Worm (Caenorhabditis elegans) whole organism, L3 larva: ENCODE data around the gene F53H2.1.

ENCODE experiments used
- aly-2 ChIP-seq: fragments of 150-350 bp; optimal IDR thresholded peaks from 2 replicates; lab custom pipeline; 2014; ENCODE audit warnings: missing biosample characterization, missing genetic modification characterization
- egl-27 ChIP-seq: sonication (generic microtip); optimal IDR thresholded peaks from 4 replicates; lab custom pipeline; 2017; ENCODE audit warnings: missing biosample characterization, missing genetic modification reagents, missing genetic modification characterization
- egl-5 ChIP-seq: fragments of 150-350 bp; optimal IDR thresholded peaks from 2 replicates; lab custom pipeline; 2017; ENCODE audit warnings: missing biosample characterization, missing genetic modification reagents, missing genetic modification characterization, inconsistent platforms
- lin-15B ChIP-seq: fragments of 150-350 bp; optimal IDR thresholded peaks from 2 replicates; lab custom pipeline; 2014; ENCODE audit warnings: missing biosample characterization, missing genetic modification characterization
- lsy-12 ChIP-seq: sonication (generic microtip); optimal IDR thresholded peaks from 2 replicates; lab custom pipeline; 2016; ENCODE audit warnings: mild to moderate bottlenecking, missing genetic modification characterization, missing compliant biosample characterization
- mdl-1 ChIP-seq: fragments of 150-350 bp; optimal IDR thresholded peaks from 2 replicates; lab custom pipeline; 2014; ENCODE audit warnings: missing biosample characterization, missing genetic modification characterization
- nhr-11 ChIP-seq: fragments of 150-350 bp; optimal IDR thresholded peaks from 2 replicates; lab custom pipeline; 2014; ENCODE audit warnings: missing biosample characterization, missing genetic modification characterization
- nhr-76 ChIP-seq: fragments of 150-350 bp; sonication (generic microtip); optimal IDR thresholded peaks from 5 replicates; lab custom pipeline; 2014; ENCODE audit warnings: missing biosample characterization, missing genetic modification characterization
- pha-4 ChIP-seq: fragments of 150-350 bp; optimal IDR thresholded peaks from 2 replicates; lab custom pipeline; 2014; ENCODE audit warnings: missing biosample characterization, missing genetic modification reagents, missing genetic modification characterization
- pqm-1 ChIP-seq: fragments of 150-350 bp; optimal IDR thresholded peaks from 2 replicates; lab custom pipeline; 2017; ENCODE audit warnings: missing biosample characterization, missing genetic modification characterization, inconsistent platforms
- unc-62 ChIP-seq: fragments of 150-350 bp; sonication (generic microtip); optimal IDR thresholded peaks from 4 replicates; lab custom pipeline; 2014; ENCODE audit warnings: missing biosample characterization, missing genetic modification reagents, missing genetic modification characterization

DNA sequence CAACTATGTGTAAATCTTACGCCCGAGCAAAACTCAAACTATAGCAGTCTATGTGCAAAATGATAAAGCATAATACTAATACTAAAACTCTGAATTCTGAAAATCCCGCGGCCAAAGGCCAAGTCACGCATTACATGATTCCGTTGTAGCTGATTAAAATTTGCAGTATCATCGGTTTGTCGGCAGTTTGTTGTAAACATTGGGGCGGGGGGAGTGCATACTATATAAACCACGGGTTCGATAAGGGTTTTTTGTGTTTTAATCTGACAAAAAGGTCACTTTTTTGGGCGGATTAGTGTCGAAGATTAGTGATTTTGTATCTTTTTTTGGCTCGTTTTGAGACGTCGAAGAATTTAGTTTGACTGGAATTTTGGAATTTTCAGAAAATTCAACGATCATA lies 13.0 kb upstream of the F53H2.1 start:
- TF ChIP-seq pha-4 (tag; lab: Kevin White, UChicago) (peak; percentile 21), lin-15B (tag; lab: Kevin White, UChicago) (no peak), lsy-12 (tag; lab: Kevin White, UChicago) (no peak), pqm-1 (tag; lab: Kevin White, UChicago) (peak; percentile 20), nhr-11 (tag; lab: Kevin White, UChicago) (no peak), nhr-76 (tag; lab: Kevin White, UChicago) (no peak), unc-62 (no peak), aly-2 (no peak), egl-27 (tag; lab: Kevin White, UChicago) (no peak), mdl-1 (tag; lab: Kevin White, UChicago) (no peak), egl-5 (tag; lab: Kevin White, UChicago) (no peak)
